Fruit fly (Drosophila melanogaster): Measurements from ENCODE around the gene Acbp6.
A peak's percentile ranks its signal among the peaks of the same experiment; 100 is the strongest.

The Acbp6 gene

dm6 chr3L:7156239-7156638 lies 27.5 kb downstream of the Acbp6 start:
- TF ChIP-seq CG17806 (tag; optimal IDR thresholded peaks at IDR 0.05), result no peak
- TF ChIP-seq rn (GFP tag; IDR thresholded peaks at IDR 0.05), result no peak
- no peak for TF ChIP-seq gl (tag; optimal IDR thresholded peaks at IDR 0.05)
- no peak for TF ChIP-seq CG4496 (GFP tag; IDR thresholded peaks at IDR 0.05)
- TF ChIP-seq Pif1B (GFP tag; optimal IDR thresholded peaks at IDR 0.05), result no peak
- TF ChIP-seq CG34367 (tag; optimal IDR thresholded peaks at IDR 0.05), result no peak
- no peak for TF ChIP-seq CG10348 (GFP tag; IDR thresholded peaks at IDR 0.05)
- TF ChIP-seq CG13204 (GFP tag; optimal IDR thresholded peaks at IDR 0.05), result no peak
- TF ChIP-seq CG15710 (tag; optimal IDR thresholded peaks at IDR 0.05), result no peak
- no peak for TF ChIP-seq CG8159 (tag; optimal IDR thresholded peaks at IDR 0.05)

DNA sequence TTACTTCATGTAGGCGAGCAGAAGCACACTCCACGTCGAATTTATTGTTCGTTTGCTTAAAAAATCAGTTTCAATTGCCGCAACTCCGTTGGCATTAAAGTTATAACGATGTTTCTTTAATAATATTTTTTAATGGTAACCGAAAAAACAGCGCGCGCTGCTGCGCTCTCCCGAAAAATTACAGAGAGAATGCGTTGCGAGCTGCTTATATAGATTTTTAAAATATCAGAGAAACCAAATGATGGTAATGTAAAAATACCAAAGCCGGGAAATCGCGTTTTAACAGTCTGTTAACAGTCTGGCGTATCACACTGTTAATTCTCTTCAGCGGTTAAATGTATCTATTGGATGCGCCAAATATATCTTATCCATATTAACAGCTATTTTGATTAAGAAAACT lies 28.2 kb downstream of the Acbp6 start, which contains the start of gene corn:
Gene corn (minus strand): TSS at position 184 of the 400 bp plus-strand sequence.
- peak; percentile 31; the same call in 1 of the 3 replicates for TF ChIP-seq CG4496 (GFP tag; IDR thresholded peaks at IDR 0.05)
- peak; percentile 41 for TF ChIP-seq Pif1B (GFP tag; optimal IDR thresholded peaks at IDR 0.05)
- peak; percentile 20 for TF ChIP-seq Pif1A (GFP tag; optimal IDR thresholded peaks at IDR 0.05)
- TF ChIP-seq fd96Ca (GFP tag; IDR thresholded peaks at IDR 0.05), result no peak

dm6 chr3L:7157713-7158112 lies 29.0 kb downstream of the Acbp6 start, which contains the start of gene CG8620:
Gene CG8620 (plus strand): TSS chr3L:7158099.
- TF ChIP-seq CG13204 (GFP tag; optimal IDR thresholded peaks at IDR 0.05) (no peak), Snoo (tag; optimal IDR thresholded peaks at IDR 0.05) (no peak), EcR (GFP tag; optimal IDR thresholded peaks at IDR 0.05) (no peak), CG34367 (tag; optimal IDR thresholded peaks at IDR 0.05) (no peak), CG17806 (tag; optimal IDR thresholded peaks at IDR 0.05) (no peak), Pif1A (GFP tag; optimal IDR thresholded peaks at IDR 0.05) (no peak), gl (tag; optimal IDR thresholded peaks at IDR 0.05) (no peak), CG9948 (tag; optimal IDR thresholded peaks at IDR 0.05) (no peak), D1 (tag; optimal IDR thresholded peaks at IDR 0.05) (no peak), CG8301 (tag; optimal IDR thresholded peaks at IDR 0.05) (no peak), CG14655 (GFP tag; optimal IDR thresholded peaks at IDR 0.05) (no peak), CG12605 (GFP tag; IDR thresholded peaks at IDR 0.05) (no peak), rn (GFP tag; IDR thresholded peaks at IDR 0.05) (no peak)

dm6 chr3L:7161310-7161709 lies 32.6 kb downstream of the Acbp6 start:
- TF ChIP-seq fd96Ca (GFP tag; IDR thresholded peaks at IDR 0.05) (no peak), CG9948 (tag; optimal IDR thresholded peaks at IDR 0.05) (no peak), Pif1A (GFP tag; optimal IDR thresholded peaks at IDR 0.05) (no peak), CG32121 (GFP tag; IDR thresholded peaks at IDR 0.05) (no peak), CG13204 (GFP tag; optimal IDR thresholded peaks at IDR 0.05) (no peak), CG8159 (tag; optimal IDR thresholded peaks at IDR 0.05) (no peak), Ets98B (GFP tag; IDR thresholded peaks at IDR 0.05) (no peak), CG15710 (tag; optimal IDR thresholded peaks at IDR 0.05) (no peak), Snoo (tag; optimal IDR thresholded peaks at IDR 0.05) (no peak), D1 (tag; optimal IDR thresholded peaks at IDR 0.05) (no peak), CG8301 (tag; optimal IDR thresholded peaks at IDR 0.05) (no peak), CG14655 (GFP tag; optimal IDR thresholded peaks at IDR 0.05) (no peak), CG4496 (GFP tag; IDR thresholded peaks at IDR 0.05) (no peak), Pif1B (GFP tag; optimal IDR thresholded peaks at IDR 0.05) (no peak), rn (GFP tag; IDR thresholded peaks at IDR 0.05) (no peak), CG17806 (tag; optimal IDR thresholded peaks at IDR 0.05) (no peak), EcR (GFP tag; optimal IDR thresholded peaks at IDR 0.05) (no peak), CG34367 (tag; optimal IDR thresholded peaks at IDR 0.05) (no peak), CG12605 (GFP tag; IDR thresholded peaks at IDR 0.05) (no peak), gl (tag; optimal IDR thresholded peaks at IDR 0.05) (no peak)

DNA sequence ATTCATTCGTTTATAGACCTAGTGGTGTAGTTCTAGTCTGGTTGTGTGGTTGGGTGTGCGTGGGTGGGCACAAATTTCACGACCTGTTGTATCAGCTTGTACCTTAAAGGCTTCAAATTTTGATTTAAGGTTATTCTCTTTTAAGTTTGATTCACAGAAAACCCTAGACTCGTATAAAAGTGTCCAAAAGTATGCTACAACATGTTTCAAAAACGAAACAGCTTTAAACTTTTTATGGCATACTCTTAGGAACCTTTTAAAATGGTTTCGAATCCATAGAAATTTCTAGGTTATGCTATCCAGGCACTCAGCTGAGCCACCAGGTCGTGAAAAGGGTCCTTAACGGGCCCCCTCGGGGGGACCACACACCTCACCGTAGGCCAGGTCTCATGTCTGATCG lies 33.2 kb downstream of the Acbp6 start:
- TF ChIP-seq CG13204 (GFP tag; optimal IDR thresholded peaks at IDR 0.05) (no peak), CG9948 (tag; optimal IDR thresholded peaks at IDR 0.05) (no peak), CG12605 (GFP tag; IDR thresholded peaks at IDR 0.05) (no peak), CG8301 (tag; optimal IDR thresholded peaks at IDR 0.05) (no peak), Pif1B (GFP tag; optimal IDR thresholded peaks at IDR 0.05) (no peak), CG8159 (tag; optimal IDR thresholded peaks at IDR 0.05) (no peak), Pif1A (GFP tag; optimal IDR thresholded peaks at IDR 0.05) (no peak), D1 (tag; optimal IDR thresholded peaks at IDR 0.05) (no peak)
